Fruit fly (Drosophila melanogaster): ENCODE measurements around the gene CG9338.

dm6 chr2L:20891188-20891587, 26.2 kb downstream of the CG9338 start:
- TF ChIP-seq lz (GFP tag; optimal IDR thresholded peaks at IDR 0.05) (no peak), OdsH (GFP tag; optimal IDR thresholded peaks at IDR 0.05) (peak; percentile 33), CG8632 (GFP tag; optimal IDR thresholded peaks at IDR 0.05) (no peak), CG7368 (GFP tag; optimal IDR thresholded peaks at IDR 0.05) (no peak), CG11762 (GFP tag; optimal IDR thresholded peaks at IDR 0.05; ENCODE audit: insufficient read depth) (no peak), CG6276 (GFP tag; optimal IDR thresholded peaks at IDR 0.05) (peak; percentile 35)
